Worm (Caenorhabditis elegans): ENCODE results near the gene F25B4.4.
A peak's percentile ranks its signal among the peaks of the same experiment; 100 is the strongest.

F25B4.4 gene

DNA sequence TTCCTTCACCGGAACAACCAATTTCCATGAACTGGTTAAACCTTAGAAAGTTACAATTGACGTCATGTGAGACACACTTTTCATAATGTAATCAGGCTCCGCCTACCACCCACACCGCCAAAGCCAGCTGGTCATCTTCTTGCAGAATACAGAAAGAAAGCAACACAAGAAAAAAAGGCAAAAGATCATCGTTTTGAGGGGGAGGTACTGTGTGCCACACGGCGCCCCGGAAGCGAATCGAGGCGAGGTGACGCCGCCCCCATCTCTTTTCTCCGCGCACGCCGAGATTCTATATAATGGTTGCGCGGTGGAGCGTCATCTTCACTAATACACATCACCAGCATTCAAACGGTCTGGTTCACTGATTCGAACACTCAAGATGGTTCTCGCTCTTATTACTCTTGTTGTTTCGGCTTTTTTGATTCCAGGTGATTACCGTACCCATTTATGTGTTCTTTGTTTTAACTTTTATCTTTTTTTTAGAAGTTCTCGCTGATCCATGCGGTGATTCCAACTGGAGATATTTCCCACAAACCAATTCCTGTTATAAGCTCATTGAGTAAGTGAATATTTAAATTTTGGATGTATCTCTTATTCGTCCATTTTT, 15.3 kb downstream of the F25B4.4 start, which contains the start of gene clec-1:
clec-1 (plus strand) TSS at position 320 of the 607 bp plus-strand sequence.
- TF ChIP-seq mab-5 (tag; optimal IDR thresholded peaks at IDR 0.05) (no peak), ham-2 (GFP tag; optimal IDR thresholded peaks at IDR 0.05) (no peak)

DNA sequence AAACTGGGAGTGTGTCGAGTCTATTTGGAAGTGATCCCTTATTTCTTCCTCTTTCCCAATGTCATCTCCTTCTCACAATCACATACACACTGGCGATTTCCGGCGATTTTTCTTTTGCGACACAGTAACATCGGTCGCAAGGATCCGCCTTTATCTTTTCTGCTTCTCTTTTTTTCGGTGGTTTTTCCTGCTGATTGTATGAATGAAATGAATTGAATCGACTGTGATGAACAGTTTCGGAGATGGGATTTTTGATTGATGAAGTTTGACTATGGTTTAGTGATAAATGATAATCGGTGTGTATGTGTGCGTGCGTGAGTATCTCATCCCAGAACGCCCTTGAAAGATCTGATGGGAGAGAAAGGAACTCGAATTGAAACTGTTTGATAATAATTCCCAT, 16.4 kb downstream of the F25B4.4 start:
- TF ChIP-seq hlh-1 (tag; optimal IDR thresholded peaks at IDR 0.05) (no peak), mls-2 (tag; optimal IDR thresholded peaks at IDR 0.05) (no peak), ceh-43 (GFP tag; optimal IDR thresholded peaks at IDR 0.05) (no peak), drap-1 (GFP tag; optimal IDR thresholded peaks at IDR 0.05) (no peak), unc-120 (tag; optimal IDR thresholded peaks at IDR 0.05; ENCODE audit: poor library complexity, severe bottlenecking) (no peak)

DNA sequence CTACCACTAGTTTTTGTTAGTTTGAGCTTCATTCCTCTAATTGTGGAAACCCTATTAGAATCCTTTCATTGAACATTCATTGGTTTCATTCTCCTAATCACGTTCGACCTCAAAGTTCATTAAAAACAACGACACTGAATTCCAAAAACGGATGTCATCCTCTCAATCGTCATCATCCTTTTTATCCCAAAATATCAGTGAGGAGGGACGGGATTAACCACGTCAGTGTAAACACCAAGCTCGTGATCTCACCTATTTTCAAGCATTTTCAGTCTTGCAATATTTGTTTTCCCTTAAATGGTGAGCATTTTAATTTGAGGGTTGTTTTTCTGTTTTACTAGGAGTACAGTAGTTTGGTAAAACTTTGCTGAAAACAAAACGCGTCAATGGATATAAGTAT, 19.8 kb downstream of the F25B4.4 start:
- no peak for TF ChIP-seq sptf-1 (tag; optimal IDR thresholded peaks at IDR 0.05)
- no peak for TF ChIP-seq unc-62 (GFP tag; optimal IDR thresholded peaks at IDR 0.05)
- TF ChIP-seq mls-2 (tag; optimal IDR thresholded peaks at IDR 0.05) = no peak
- no peak for TF ChIP-seq sem-2 (GFP tag; optimal IDR thresholded peaks at IDR 0.05)
- TF ChIP-seq lsy-2 (tag; optimal IDR thresholded peaks at IDR 0.05) = no peak
- TF ChIP-seq drap-1 (GFP tag; optimal IDR thresholded peaks at IDR 0.05) = no peak
- TF ChIP-seq M03D4.4 (tag; optimal IDR thresholded peaks at IDR 0.05) = no peak
- TF ChIP-seq lin-32 (GFP tag; optimal IDR thresholded peaks at IDR 0.05) = no peak
- TF ChIP-seq ztf-11 (tag; optimal IDR thresholded peaks at IDR 0.05) = no peak
- TF ChIP-seq ces-1 (GFP tag; optimal IDR thresholded peaks at IDR 0.05) = no peak

DNA sequence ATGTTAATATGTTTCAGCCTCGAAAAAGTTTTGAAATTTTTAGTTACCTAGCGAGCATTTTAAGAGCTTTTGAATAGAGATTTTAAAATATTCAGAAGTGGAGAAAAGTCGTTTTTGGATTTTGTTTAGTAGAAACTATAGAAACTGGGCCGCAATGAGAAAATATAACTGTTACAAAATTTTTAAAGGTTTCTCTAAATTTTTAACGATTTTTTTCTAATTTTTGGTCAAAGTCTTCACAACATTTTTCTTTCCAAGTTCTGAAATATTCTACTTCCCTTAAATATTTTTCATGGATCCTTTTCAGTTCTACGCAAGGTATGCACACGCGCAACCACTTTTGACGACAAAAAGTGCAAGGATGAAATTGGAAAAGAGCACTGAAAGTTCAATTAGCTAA, 20.8 kb downstream of the F25B4.4 start, which contains the start of gene peli-1:
peli-1 (plus strand) TSS at position 301 of the 400 bp plus-strand sequence.
- no peak for TF ChIP-seq ham-2 (GFP tag; optimal IDR thresholded peaks at IDR 0.05)
- no peak for TF ChIP-seq unc-120 (tag; optimal IDR thresholded peaks at IDR 0.05; ENCODE audit: poor library complexity, severe bottlenecking)
- TF ChIP-seq mep-1 (tag; optimal IDR thresholded peaks at IDR 0.05) = no peak
- TF ChIP-seq nhr-28 (tag; optimal IDR thresholded peaks at IDR 0.05) = no peak
- TF ChIP-seq cnd-1 (tag; optimal IDR thresholded peaks at IDR 0.05) = no peak
- no peak for TF ChIP-seq nhr-2 (tag; optimal IDR thresholded peaks at IDR 0.05)

DNA sequence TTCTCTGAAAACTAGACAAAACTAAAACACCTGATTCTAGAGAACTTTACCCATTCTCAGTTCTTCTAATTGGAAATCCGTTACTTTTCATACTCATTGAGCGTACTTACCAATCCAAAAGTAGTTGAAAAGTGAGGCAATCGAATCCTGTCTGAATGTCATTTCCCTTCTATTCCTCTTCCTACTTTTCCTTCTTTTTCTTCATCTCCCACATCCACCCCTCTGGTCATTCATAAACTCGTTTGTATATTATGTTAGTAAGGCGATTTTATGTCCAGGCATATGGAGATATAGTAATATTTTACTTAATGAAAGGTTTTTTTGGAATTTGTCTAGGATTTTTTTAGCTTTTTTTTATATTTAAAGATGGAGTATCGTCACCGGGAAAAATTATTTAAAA, 23.7 kb downstream of the F25B4.4 start:
- TF ChIP-seq ces-1 (GFP tag; optimal IDR thresholded peaks at IDR 0.05) = peak; percentile 78
- TF ChIP-seq ceh-39 (tag; optimal IDR thresholded peaks at IDR 0.05) = no peak

DNA sequence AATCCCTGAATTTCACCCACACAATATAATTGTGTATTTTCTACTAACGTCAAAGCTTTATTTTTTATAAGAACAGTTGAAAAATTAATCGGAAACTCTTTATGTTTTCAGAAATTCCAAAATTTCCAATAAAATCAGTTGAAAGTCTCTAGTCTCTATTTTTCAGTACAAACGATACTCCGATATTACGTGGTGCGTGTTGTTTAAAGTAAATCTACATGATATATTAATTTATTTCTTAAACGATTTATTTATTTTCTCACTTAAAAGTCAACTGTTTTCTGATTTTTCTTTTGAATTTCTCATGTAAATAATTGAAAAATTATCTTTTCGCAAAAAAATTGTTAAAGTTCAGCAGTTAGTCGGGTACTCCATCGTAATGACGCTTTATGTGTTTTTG, 27.5 kb downstream of the F25B4.4 start:
- TF ChIP-seq nhr-28 (tag; optimal IDR thresholded peaks at IDR 0.05) (no peak), lsy-2 (tag; optimal IDR thresholded peaks at IDR 0.05) (no peak), ceh-43 (GFP tag; optimal IDR thresholded peaks at IDR 0.05) (no peak), blmp-1 (tag; optimal IDR thresholded peaks at IDR 0.05) (no peak), ham-2 (GFP tag; optimal IDR thresholded peaks at IDR 0.05) (no peak), lin-13 (tag; optimal IDR thresholded peaks at IDR 0.05) (no peak)

DNA sequence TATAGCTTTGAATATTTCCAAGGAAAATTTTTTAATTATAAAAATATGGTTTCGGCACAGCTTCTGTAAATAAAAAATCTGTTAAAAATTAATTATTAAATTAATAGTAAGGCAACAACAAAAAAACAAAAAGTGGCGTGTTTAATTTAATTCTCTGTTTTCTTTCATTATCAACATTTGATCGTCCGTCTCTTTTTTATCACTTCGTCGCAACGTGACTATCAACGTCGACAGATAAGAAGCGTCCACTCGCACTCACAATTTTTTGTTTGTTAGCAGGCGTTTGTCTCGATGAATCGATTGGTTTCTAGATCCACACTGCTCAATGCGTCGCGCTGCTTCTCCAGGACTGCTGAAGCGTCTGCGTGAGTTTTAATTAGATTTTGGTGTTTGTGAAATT, 28.0 kb downstream of the F25B4.4 start, which contains the start of gene gcst-1:
gcst-1 (plus strand) TSS at position 277 of the 400 bp plus-strand sequence.
- TF ChIP-seq ceh-83 (GFP tag; optimal IDR thresholded peaks at IDR 0.05) (no peak), bed-3 (GFP tag; optimal IDR thresholded peaks at IDR 0.05) (no peak), unc-62 (GFP tag; optimal IDR thresholded peaks at IDR 0.05) (no peak), sem-2 (GFP tag; optimal IDR thresholded peaks at IDR 0.05) (no peak), zip-8 (tag; optimal IDR thresholded peaks at IDR 0.05) (no peak), lin-13 (tag; optimal IDR thresholded peaks at IDR 0.05) (no peak), ceh-43 (GFP tag; optimal IDR thresholded peaks at IDR 0.05) (no peak), ceh-39 (tag; optimal IDR thresholded peaks at IDR 0.05) (no peak), ces-1 (GFP tag; optimal IDR thresholded peaks at IDR 0.05) (no peak), elt-1 (tag; optimal IDR thresholded peaks at IDR 0.05; ENCODE audit: borderline replicate concordance, insufficient read depth) (no peak), unc-120 (tag; optimal IDR thresholded peaks at IDR 0.05; ENCODE audit: poor library complexity, severe bottlenecking) (no peak), hlh-1 (tag; optimal IDR thresholded peaks at IDR 0.05) (no peak)

Data from whole organism, mixed stage, embryonic.